Fruit fly (Drosophila melanogaster): ENCODE data around the gene CG46468.

DNA sequence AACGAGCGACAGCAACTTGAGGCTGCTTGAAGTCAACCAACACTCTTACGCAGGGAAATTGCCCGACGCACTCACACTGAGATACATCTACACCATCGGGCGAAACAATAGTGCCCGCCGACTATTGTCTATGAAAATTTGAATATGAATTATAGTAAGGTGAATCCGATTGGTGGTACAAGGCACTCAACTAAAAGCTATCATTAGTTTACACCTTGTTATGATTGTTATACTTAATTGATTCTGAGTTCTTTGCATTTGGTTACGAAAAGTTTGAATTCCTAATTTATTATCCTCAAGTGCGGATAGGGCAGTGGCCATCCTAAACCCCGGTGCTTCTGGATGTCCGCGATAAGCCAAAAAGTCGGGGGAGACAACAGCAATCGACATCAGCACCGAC, 2.5 kb downstream of the CG46468 start:
- TF ChIP-seq CG4496 (GFP tag; IDR thresholded peaks at IDR 0.05) = no peak
- TF ChIP-seq CG13204 (GFP tag; optimal IDR thresholded peaks at IDR 0.05) = no peak
- no peak for TF ChIP-seq CG8301 (tag; optimal IDR thresholded peaks at IDR 0.05)
- no peak for TF ChIP-seq Pif1B (GFP tag; optimal IDR thresholded peaks at IDR 0.05)
- TF ChIP-seq CG15710 (tag; optimal IDR thresholded peaks at IDR 0.05) = no peak
- TF ChIP-seq CG10348 (GFP tag; IDR thresholded peaks at IDR 0.05) = no peak

Measured in whole organism, pupa.